Fruit fly (Drosophila melanogaster): ENCODE results near the gene CG14717.

CG14717 gene

DNA sequence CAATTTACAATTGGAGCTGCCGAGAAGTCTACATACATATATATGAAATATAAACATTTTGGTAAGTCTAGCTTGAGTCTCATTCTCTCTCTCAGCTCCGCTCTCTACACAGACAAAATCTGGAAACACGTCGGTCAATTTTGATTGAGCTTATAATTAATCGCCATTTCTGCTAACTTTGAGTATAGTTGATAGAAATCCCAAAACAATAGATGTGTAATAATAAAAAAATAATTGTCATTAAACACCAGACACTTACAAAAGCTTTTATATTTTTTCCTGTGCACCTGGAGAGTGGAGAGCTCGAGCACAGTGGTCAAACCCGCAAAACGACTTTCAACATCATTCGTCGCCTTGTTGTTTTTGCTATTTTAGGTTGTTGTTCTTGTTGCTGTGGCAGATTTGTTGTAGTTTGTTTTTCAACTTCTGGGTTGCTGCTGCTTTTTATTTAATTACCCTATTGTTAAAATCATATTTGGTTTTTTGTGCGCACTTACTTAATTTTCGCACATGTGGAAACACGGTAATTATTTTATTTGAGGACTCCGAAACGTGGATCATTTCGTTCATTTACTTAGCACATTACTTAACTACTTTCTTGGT, 39.6 kb upstream of the CG14717 start (continued):
- peak; percentile 85 for TF ChIP-seq CG33557 (GFP tag; optimal IDR thresholded peaks at IDR 0.05)
- TF ChIP-seq Mes4 (GFP tag; optimal IDR thresholded peaks at IDR 0.05): peak; percentile 87
- no peak for TF ChIP-seq CG6791 (GFP tag; IDR thresholded peaks at IDR 0.05; ENCODE audit: partially characterized antibody)
- peak; percentile 59 for TF ChIP-seq Sry-β (GFP tag; optimal IDR thresholded peaks at IDR 0.05)
- peak; percentile 91 for TF ChIP-seq Ravus (GFP tag; IDR thresholded peaks at IDR 0.05)
- TF ChIP-seq ssp (GFP tag; IDR thresholded peaks at IDR 0.05): peak; percentile 88
- TF ChIP-seq MTF-1 (GFP tag; optimal IDR thresholded peaks at IDR 0.05; ENCODE audit: borderline replicate concordance): peak; percentile 92
- peak; percentile 92 for TF ChIP-seq Max (GFP tag; optimal IDR thresholded peaks at IDR 0.05)
- peak; percentile 98 for TF ChIP-seq lbe (GFP tag; optimal IDR thresholded peaks at IDR 0.05)
- TF ChIP-seq CG11456 (GFP tag; IDR thresholded peaks at IDR 0.05): peak; percentile 97
- TF ChIP-seq D (optimal IDR thresholded peaks at IDR 0.05): no peak
- TF ChIP-seq D (GFP tag; optimal IDR thresholded peaks at IDR 0.05): peak; percentile 86
- peak; percentile 74 for TF ChIP-seq sima (GFP tag; optimal IDR thresholded peaks at IDR 0.05)
- peak; percentile 98 for TF ChIP-seq lab (GFP tag; optimal IDR thresholded peaks at IDR 0.05)
- TF ChIP-seq CG14014 (GFP tag; IDR thresholded peaks at IDR 0.05): peak; percentile 97
- TF ChIP-seq Trl (optimal IDR thresholded peaks at IDR 0.05): peak; percentile 33 to 68
- peak; percentile 95 for TF ChIP-seq Trl (GFP tag; optimal IDR thresholded peaks at IDR 0.05)
- TF ChIP-seq CG32767 (GFP tag; IDR thresholded peaks at IDR 0.05): peak; percentile 94
- no peak for TF ChIP-seq fru (optimal IDR thresholded peaks at IDR 0.05)
- TF ChIP-seq gcm (GFP tag; optimal IDR thresholded peaks at IDR 0.05): peak; percentile 95
- TF ChIP-seq salm (tag; optimal IDR thresholded peaks at IDR 0.05): peak; percentile 94
- peak; percentile 76 for TF ChIP-seq zf30C (GFP tag; optimal IDR thresholded peaks at IDR 0.05)
- TF ChIP-seq peb (GFP tag; IDR thresholded peaks at IDR 0.05): peak; percentile 88
- TF ChIP-seq Adf1 (GFP tag; IDR thresholded peaks at IDR 0.05): peak; percentile 75
- peak; percentile 93 for TF ChIP-seq wor (GFP tag; IDR thresholded peaks at IDR 0.05)
- peak; percentile 98 for TF ChIP-seq gem (tag; optimal IDR thresholded peaks at IDR 0.05)
- TF ChIP-seq maf-S (GFP tag; optimal IDR thresholded peaks at IDR 0.05): peak; percentile 93
- TF ChIP-seq HmgD (GFP tag; optimal IDR thresholded peaks at IDR 0.05): peak; percentile 75
- peak; percentile 86 for TF ChIP-seq sqz (GFP tag; optimal IDR thresholded peaks at IDR 0.05)
- peak; percentile 95 for TF ChIP-seq cas (GFP tag; IDR thresholded peaks at IDR 0.05)
- peak; percentile 98 for TF ChIP-seq CG32532 (GFP tag; IDR thresholded peaks at IDR 0.05)
- TF ChIP-seq CG8281 (tag; optimal IDR thresholded peaks at IDR 0.05): peak; percentile 83
- peak; percentile 96 for TF ChIP-seq Optix (GFP tag; IDR thresholded peaks at IDR 0.05)
- peak; percentile 29 for TF ChIP-seq abd-A (tag; optimal IDR thresholded peaks at IDR 0.05)
- peak; percentile 91 for TF ChIP-seq croc (GFP tag; conservative IDR thresholded peaks at IDR 0.05)
- peak; percentile 65 for TF ChIP-seq CG3995 (GFP tag; optimal IDR thresholded peaks at IDR 0.05)
- TF ChIP-seq CG4328 (GFP tag; optimal IDR thresholded peaks at IDR 0.05): peak; percentile 76
- peak; percentile 85 for TF ChIP-seq Hmx (GFP tag; optimal IDR thresholded peaks at IDR 0.05)
- peak; percentile 54 for TF ChIP-seq Hey (tag; optimal IDR thresholded peaks at IDR 0.05)
- peak; percentile 82 for TF ChIP-seq CG5180 (GFP tag; optimal IDR thresholded peaks at IDR 0.05)
- TF ChIP-seq en (GFP tag; optimal IDR thresholded peaks at IDR 0.05): peak; percentile 88
- peak; percentile 90 for TF ChIP-seq sim (GFP tag; IDR thresholded peaks at IDR 0.05)
- peak; percentile 93 for TF ChIP-seq gcm2 (GFP tag; optimal IDR thresholded peaks at IDR 0.05)
- peak; percentile 96 for TF ChIP-seq stc (GFP tag; IDR thresholded peaks at IDR 0.05)
- peak; percentile 93 for TF ChIP-seq CG30431 (GFP tag; optimal IDR thresholded peaks at IDR 0.05)
- peak; percentile 88 for TF ChIP-seq eyg (GFP tag; optimal IDR thresholded peaks at IDR 0.05)
- peak; percentile 96 for TF ChIP-seq esg (GFP tag; conservative IDR thresholded peaks at IDR 0.05)
- TF ChIP-seq Dad (GFP tag; optimal IDR thresholded peaks at IDR 0.05): peak; percentile 94
- peak; percentile 81 for TF ChIP-seq CG10431 (GFP tag; optimal IDR thresholded peaks at IDR 0.05)
- TF ChIP-seq nom (GFP tag; optimal IDR thresholded peaks at IDR 0.05): peak; percentile 97
- TF ChIP-seq CG12155 (GFP tag; optimal IDR thresholded peaks at IDR 0.05): peak; percentile 94
